Fruit fly (Drosophila melanogaster): ENCODE results near the gene CG46310.

dm6 chr3R:23215434-23215730 lies 41.7 kb downstream of the CG46310 start:
- no peak for TF ChIP-seq h (optimal IDR thresholded peaks at IDR 0.05)
- no peak for TF ChIP-seq psq (optimal IDR thresholded peaks at IDR 0.05)

All from Kc167 (cell line).